Worm (Caenorhabditis elegans): ENCODE measurements around the gene F52D2.7.

The F52D2.7 gene

ce11 chrX:1922294-1922693, 40.1 kb upstream of the F52D2.7 start, which contains the start of gene ZC53.22:
Gene ZC53.22 (minus strand): TSS chrX:1922394.
- TF ChIP-seq ceh-9 (tag; optimal IDR thresholded peaks at IDR 0.05) (no peak), K02D7.2 (tag; optimal IDR thresholded peaks at IDR 0.05) (no peak), C08G9.2 (tag; optimal IDR thresholded peaks at IDR 0.05) (no peak), ceh-31 (tag; optimal IDR thresholded peaks at IDR 0.05) (no peak), unc-55 (GFP tag; optimal IDR thresholded peaks at IDR 0.05) (no peak), hlh-8 (tag; optimal IDR thresholded peaks at IDR 0.05) (no peak), unc-42 (tag; optimal IDR thresholded peaks at IDR 0.05) (no peak), hlh-13 (GFP tag; optimal IDR thresholded peaks at IDR 0.05) (no peak), pros-1 (tag; optimal IDR thresholded peaks at IDR 0.05) (no peak), pag-3 (tag; optimal IDR thresholded peaks at IDR 0.05; ENCODE audit: borderline replicate concordance) (no peak), pha-4 (tag; optimal IDR thresholded peaks at IDR 0.05) (no peak), F13H6.1 (tag; optimal IDR thresholded peaks at IDR 0.05) (no peak), ceh-24 (tag; optimal IDR thresholded peaks at IDR 0.05) (no peak), nfya-1 (tag; optimal IDR thresholded peaks at IDR 0.05) (no peak), ceh-34 (tag; optimal IDR thresholded peaks at IDR 0.05) (no peak), ceh-6 (GFP tag; optimal IDR thresholded peaks at IDR 0.05) (no peak), ref-2 (tag; optimal IDR thresholded peaks at IDR 0.05) (no peak), ceh-2 (tag; optimal IDR thresholded peaks at IDR 0.05) (no peak), odd-2 (tag; optimal IDR thresholded peaks at IDR 0.05) (no peak)

ce11 chrX:1924138-1924537, 38.2 kb upstream of the F52D2.7 start, which contains the start of gene ZC53.2:
Gene ZC53.2 (minus strand): TSS chrX:1924238.
- TF ChIP-seq unc-3 (GFP tag; conservative IDR thresholded peaks at IDR 0.05): no peak
- TF ChIP-seq unc-3 (tag; optimal IDR thresholded peaks at IDR 0.05): no peak
- TF ChIP-seq ceh-9 (tag; optimal IDR thresholded peaks at IDR 0.05): no peak
- TF ChIP-seq ceh-2 (tag; optimal IDR thresholded peaks at IDR 0.05): no peak
- no peak for TF ChIP-seq ceh-24 (tag; optimal IDR thresholded peaks at IDR 0.05)
- TF ChIP-seq hlh-30 (tag; optimal IDR thresholded peaks at IDR 0.05; ENCODE audit: insufficient read depth): no peak
- TF ChIP-seq unc-42 (tag; optimal IDR thresholded peaks at IDR 0.05): no peak
- TF ChIP-seq elt-2 (tag; optimal IDR thresholded peaks at IDR 0.05): no peak

- peak; percentile 9 for TF ChIP-seq sdc-2 (tag; optimal IDR thresholded peaks at IDR 0.05)
Observed at ce11 chrX:1933527-1933926, 28.8 kb upstream of the F52D2.7 start.

DNA sequence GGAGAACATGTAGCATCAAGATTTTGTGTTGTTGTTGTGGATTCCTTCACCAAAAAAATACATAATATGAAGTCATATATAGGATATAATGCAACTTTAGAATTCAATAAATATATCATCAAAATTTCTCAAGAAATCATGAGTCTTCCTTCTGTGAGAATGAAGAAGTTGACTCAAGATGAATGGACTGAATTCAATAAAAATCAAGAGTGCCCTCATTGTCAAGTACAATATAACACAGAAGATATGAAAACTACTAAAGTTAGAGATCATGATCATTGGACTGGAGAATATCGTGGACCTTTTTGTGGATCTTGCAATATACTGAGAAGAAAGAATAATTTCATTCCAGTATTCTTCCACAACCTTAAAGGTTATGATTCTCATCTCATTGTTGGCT, 26.9 kb upstream of the F52D2.7 start:
- TF ChIP-seq ceh-18 (tag; optimal IDR thresholded peaks at IDR 0.05) (no peak), K09A11.1 (tag; optimal IDR thresholded peaks at IDR 0.05; ENCODE audit: insufficient read depth) (no peak), ceh-30 (tag; optimal IDR thresholded peaks at IDR 0.05) (no peak), hlh-30 (tag; optimal IDR thresholded peaks at IDR 0.05; ENCODE audit: insufficient read depth) (no peak), gmeb-2 (tag; optimal IDR thresholded peaks at IDR 0.05) (no peak), ceh-34 (tag; optimal IDR thresholded peaks at IDR 0.05) (no peak), T23F11.4 (GFP tag; optimal IDR thresholded peaks at IDR 0.05) (no peak), ceh-6 (GFP tag; optimal IDR thresholded peaks at IDR 0.05) (no peak), nfya-1 (tag; optimal IDR thresholded peaks at IDR 0.05) (no peak), hlh-15 (tag; optimal IDR thresholded peaks at IDR 0.05) (no peak), F13H6.1 (tag; optimal IDR thresholded peaks at IDR 0.05) (no peak), fkh-10 (GFP tag; optimal IDR thresholded peaks at IDR 0.05) (no peak), ceh-19 (GFP tag; optimal IDR thresholded peaks at IDR 0.05) (no peak), hlh-13 (GFP tag; optimal IDR thresholded peaks at IDR 0.05) (no peak), ttx-3 (tag; optimal IDR thresholded peaks at IDR 0.05) (no peak), pax-1 (tag; optimal IDR thresholded peaks at IDR 0.05) (no peak), ceh-48 (tag; optimal IDR thresholded peaks at IDR 0.05) (no peak), tbx-2 (tag; optimal IDR thresholded peaks at IDR 0.05) (no peak)

Data from whole organism, late embryonic.